Fruit fly (Drosophila melanogaster) whole organism, prepupa: ENCODE results near the gene Pkcdelta.

Source experiments
- Blimp-1 ChIP-seq: fragments of 200-800 bp; sonication (Bioruptor generic); optimal IDR thresholded peaks from 3 replicates; lab custom pipeline; 2017; ENCODE audit warnings: missing biosample characterization, missing genetic modification characterization, mild to moderate bottlenecking, moderate library complexity, missing genetic modification reagents
- CG10631 ChIP-seq: fragments of 200-800 bp; sonication (Bioruptor generic); optimal IDR thresholded peaks from 2 replicates; lab custom pipeline; 2016; ENCODE audit warnings: missing biosample characterization, missing genetic modification characterization
- CG11294 ChIP-seq: fragments of 200-800 bp; sonication (Bioruptor generic); IDR thresholded peaks from 2 replicates; pipeline ENCODE4 v1.3.6; 2022; ENCODE audit warnings: missing biosample characterization, missing genetic modification characterization
- CG11762 ChIP-seq: fragments of 200-800 bp; sonication (Bioruptor generic); optimal IDR thresholded peaks from 3 replicates; lab custom pipeline; 2016; ENCODE audit warnings: missing biosample characterization, missing genetic modification characterization; ENCODE audit not compliant: insufficient read depth
- CG15336 ChIP-seq: fragments of 200-800 bp; sonication (Bioruptor generic); IDR thresholded peaks from 2 replicates; pipeline ENCODE4 v1.3.6; 2022; ENCODE audit warnings: missing biosample characterization, missing genetic modification characterization
- CG1621 ChIP-seq: fragments of 200-800 bp; sonication (Bioruptor generic); optimal IDR thresholded peaks from 3 replicates; lab custom pipeline; 2018; ENCODE audit warnings: missing biosample characterization, mild to moderate bottlenecking, missing genetic modification characterization
- CG3032 ChIP-seq: fragments of 200-800 bp; optimal IDR thresholded peaks from 2 replicates; lab custom pipeline; 2019; ENCODE audit warnings: missing biosample characterization, mild to moderate bottlenecking, missing genetic modification characterization, moderate library complexity
- CG32006 ChIP-seq: fragments of 200-800 bp; sonication (Bioruptor generic); optimal IDR thresholded peaks from 3 replicates; lab custom pipeline; 2017; ENCODE audit warnings: missing biosample characterization, mild to moderate bottlenecking, missing genetic modification characterization
- CG3919 ChIP-seq: fragments of 200-800 bp; sonication (Bioruptor generic); optimal IDR thresholded peaks from 3 replicates; lab custom pipeline; 2016; ENCODE audit warnings: missing biosample characterization, missing genetic modification characterization
- CG6163 ChIP-seq: fragments of 200-800 bp; sonication (Bioruptor generic); IDR thresholded peaks from 3 replicates; pipeline ENCODE4 v1.3.6; 2022; ENCODE audit warnings: missing biosample characterization, missing genetic modification characterization
- CG6276 ChIP-seq: fragments of 200-800 bp; sonication (Bioruptor generic); optimal IDR thresholded peaks from 2 replicates; lab custom pipeline; 2017; ENCODE audit warnings: missing biosample characterization, mild to moderate bottlenecking, missing genetic modification characterization
- CG6792 ChIP-seq: fragments of 200-800 bp; sonication (Bioruptor generic); optimal IDR thresholded peaks from 3 replicates; lab custom pipeline; 2016; ENCODE audit warnings: missing biosample characterization, missing genetic modification characterization
- CG6808 ChIP-seq: fragments of 200-800 bp; sonication (Bioruptor generic); optimal IDR thresholded peaks from 3 replicates; lab custom pipeline; 2017; ENCODE audit warnings: missing biosample characterization, missing genetic modification characterization, mild to moderate bottlenecking, moderate library complexity, missing genetic modification reagents
- CG7368 ChIP-seq: fragments of 200-800 bp; sonication (Bioruptor generic); optimal IDR thresholded peaks from 3 replicates; lab custom pipeline; 2016; ENCODE audit warnings: missing biosample characterization, missing genetic modification characterization
- CG8119 ChIP-seq: fragments of 200-800 bp; sonication (Bioruptor generic); IDR thresholded peaks from 3 replicates; pipeline ENCODE4 v1.3.6; 2022; ENCODE audit warnings: missing biosample characterization, missing genetic modification characterization
- CG8319 ChIP-seq: fragments of 200-800 bp; sonication (Bioruptor generic); optimal IDR thresholded peaks from 3 replicates; lab custom pipeline; 2016; ENCODE audit warnings: missing biosample characterization, missing genetic modification characterization
- CG9139 ChIP-seq: fragments of 200-800 bp; sonication (Bioruptor generic); optimal IDR thresholded peaks from 3 replicates; lab custom pipeline; 2017; ENCODE audit warnings: missing biosample characterization, mild to moderate bottlenecking, missing genetic modification characterization
- Eip75B ChIP-seq: fragments of 200-800 bp; sonication (Bioruptor generic); optimal IDR thresholded peaks from 3 replicates; lab custom pipeline; 2016; ENCODE audit warnings: missing biosample characterization, missing genetic modification characterization
- Eip78C ChIP-seq: fragments of 200-800 bp; sonication (Bioruptor generic); peaks from one replicate; lab custom pipeline; 2016; ENCODE audit warnings: missing biosample characterization, missing genetic modification characterization
- Eip93F ChIP-seq: fragments of 200-800 bp; sonication (Bioruptor generic); optimal IDR thresholded peaks from 2 replicates; lab custom pipeline; 2016; ENCODE audit warnings: missing biosample characterization, mild to moderate bottlenecking, missing genetic modification characterization
- Hr38 ChIP-seq: sonication (Bioruptor generic); optimal IDR thresholded peaks from 2 replicates; lab custom pipeline; 2016; ENCODE audit warnings: missing biosample characterization, missing genetic modification characterization
- Hr39 ChIP-seq: fragments of 200-800 bp; sonication (Bioruptor generic); optimal IDR thresholded peaks from 2 replicates; lab custom pipeline; 2016; ENCODE audit warnings: missing biosample characterization, missing genetic modification characterization
- Hr4 ChIP-seq: fragments of 200-800 bp; sonication (Bioruptor generic); optimal IDR thresholded peaks from 3 replicates; lab custom pipeline; 2016; ENCODE audit warnings: missing biosample characterization, missing genetic modification characterization
- Met ChIP-seq: fragments of 200-800 bp; sonication (Bioruptor generic); optimal IDR thresholded peaks from 3 replicates; lab custom pipeline; 2016; ENCODE audit warnings: missing biosample characterization, missing genetic modification characterization
- OdsH ChIP-seq: fragments of 200-800 bp; sonication (Bioruptor generic); optimal IDR thresholded peaks from 3 replicates; lab custom pipeline; 2016; ENCODE audit warnings: missing biosample characterization, missing genetic modification characterization
- Smox ChIP-seq: fragments of 200-800 bp; sonication (Bioruptor generic); optimal IDR thresholded peaks from 3 replicates; lab custom pipeline; 2016; ENCODE audit warnings: missing biosample characterization, missing genetic modification characterization
- Sox102F ChIP-seq: fragments of 200-800 bp; sonication (Bioruptor generic); optimal IDR thresholded peaks from 2 replicates; lab custom pipeline; 2016; ENCODE audit warnings: missing biosample characterization, mild to moderate bottlenecking, missing genetic modification characterization
- achi ChIP-seq: fragments of 200-800 bp; sonication (Bioruptor generic); optimal IDR thresholded peaks from 3 replicates; lab custom pipeline; 2016; ENCODE audit warnings: missing biosample characterization, missing genetic modification characterization
- acj6 ChIP-seq: fragments of 200-800 bp; sonication (Bioruptor generic); optimal IDR thresholded peaks from 3 replicates; lab custom pipeline; 2016; ENCODE audit warnings: missing biosample characterization, missing genetic modification characterization
- cyc ChIP-seq: fragments of 200-800 bp; sonication (Bioruptor generic); optimal IDR thresholded peaks from 3 replicates; lab custom pipeline; 2016; ENCODE audit warnings: missing biosample characterization, missing genetic modification characterization
- eg ChIP-seq: fragments of 200-800 bp; sonication (Bioruptor generic); IDR thresholded peaks from 3 replicates; pipeline ENCODE4 v1.3.6; 2022; ENCODE audit warnings: missing biosample characterization, missing genetic modification characterization
- esn ChIP-seq: fragments of 200-800 bp; sonication (Bioruptor generic); optimal IDR thresholded peaks from 2 replicates; lab custom pipeline; 2016; ENCODE audit warnings: missing biosample characterization, mild to moderate bottlenecking, missing genetic modification characterization, moderate library complexity
- fkh ChIP-seq: fragments of 200-800 bp; sonication (Bioruptor generic); optimal IDR thresholded peaks from 3 replicates; lab custom pipeline; 2017; ENCODE audit warnings: missing biosample characterization, mild to moderate bottlenecking, missing genetic modification characterization, moderate library complexity
- lz ChIP-seq: fragments of 200-800 bp; sonication (Bioruptor generic); optimal IDR thresholded peaks from 3 replicates; lab custom pipeline; 2016; ENCODE audit warnings: missing biosample characterization, missing genetic modification characterization
- net ChIP-seq: fragments of 200-800 bp; sonication (Bioruptor generic); optimal IDR thresholded peaks from 3 replicates; lab custom pipeline; 2016; ENCODE audit warnings: missing biosample characterization, missing genetic modification characterization
- pdm3 ChIP-seq: fragments of 200-800 bp; sonication (Bioruptor generic); optimal IDR thresholded peaks from 3 replicates; lab custom pipeline; 2016; ENCODE audit warnings: missing biosample characterization, missing genetic modification characterization
- salr ChIP-seq, 2 experiments: fragments of 200-800 bp; sonication (Bioruptor generic); optimal IDR thresholded peaks; 3 replicates each; lab custom pipeline; 2016 to 2018; ENCODE audit warnings: missing biosample characterization in 2 of 2, missing genetic modification characterization in 2 of 2, mild to moderate bottlenecking in 1 of 2
- spab ChIP-seq: fragments of 200-800 bp; sonication (Bioruptor generic); optimal IDR thresholded peaks from 2 replicates; lab custom pipeline; 2017; ENCODE audit warnings: missing biosample characterization, mild to moderate bottlenecking, missing genetic modification characterization, missing genetic modification reagents
- svp ChIP-seq: fragments of 200-800 bp; sonication (Bioruptor generic); peaks from one replicate; lab custom pipeline; 2016; ENCODE audit warnings: missing biosample characterization, missing genetic modification characterization
- vri ChIP-seq: fragments of 200-800 bp; sonication (Bioruptor generic); optimal IDR thresholded peaks from 3 replicates; lab custom pipeline; 2016; ENCODE audit warnings: missing biosample characterization, mild to moderate bottlenecking, missing genetic modification characterization

The Pkcdelta gene

DNA sequence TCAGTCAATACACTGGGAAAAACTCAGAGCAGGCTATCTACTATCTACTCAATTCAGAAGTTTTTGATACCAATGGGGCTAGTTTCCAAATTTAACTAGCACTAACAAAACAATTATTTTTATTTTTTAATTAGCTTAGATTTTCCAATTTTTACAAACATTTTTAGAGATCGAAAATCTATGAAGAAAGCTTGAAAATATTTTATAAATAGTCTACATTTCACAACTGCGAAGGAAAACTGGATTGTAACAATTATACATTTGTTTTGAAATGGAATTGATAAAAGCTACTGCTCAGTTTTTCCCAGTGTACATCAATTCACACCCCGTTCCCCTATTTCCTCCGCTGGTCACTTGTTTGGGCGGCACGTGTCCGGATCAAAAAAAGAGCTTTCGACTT, 15.8 kb downstream of the Pkcdelta start (continued):
- TF ChIP-seq CG7368 (GFP tag; lab: Kevin White, UChicago) (no peak), CG8119 (peak; percentile 50; the same call in 2 of the 3 replicates), eg (no peak; the same call in 2 of the 3 replicates), Smox (GFP tag; lab: Kevin White, UChicago) (no peak), vri (GFP tag; lab: Kevin White, UChicago) (no peak), Sox102F (no peak), CG6808 (GFP tag; lab: Kevin White, UChicago) (no peak), Blimp-1 (no peak), CG8319 (GFP tag; lab: Kevin White, UChicago) (no peak), CG11762 (no peak), CG9139 (no peak), CG3032 (tag; lab: Kevin White, UChicago) (no peak), pdm3 (GFP tag; lab: Kevin White, UChicago) (peak; percentile 20), CG6792 (no peak), net (GFP tag; lab: Kevin White, UChicago) (no peak), achi (GFP tag; lab: Kevin White, UChicago) (no peak), CG11294 (GFP tag; lab: Robert Waterston, UW) (no peak), CG6163 (no peak)
- TF ChIP-seq, all 60 proteins: peak for 12

DNA sequence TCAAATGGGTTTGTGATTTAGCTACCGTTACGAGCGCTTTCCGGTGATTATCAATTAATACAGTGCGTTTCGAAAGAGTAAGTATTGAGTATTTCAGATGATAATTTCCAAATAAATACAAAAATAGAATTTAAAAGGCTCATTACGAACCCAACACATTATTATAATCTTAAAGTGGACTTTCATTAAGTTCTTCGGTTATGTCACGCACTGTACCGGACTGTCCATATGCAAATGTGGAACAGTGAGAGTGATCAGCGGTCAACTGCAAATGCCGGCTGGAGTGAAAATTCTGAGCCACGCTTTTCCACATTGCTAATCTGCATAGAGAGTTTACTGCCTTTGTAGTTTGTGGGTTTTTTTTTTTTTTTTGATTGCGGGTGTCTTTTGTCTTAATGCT, 21.7 kb downstream of the Pkcdelta start:
- no peak for TF ChIP-seq svp (GFP tag; lab: Kevin White, UChicago)
- no peak for TF ChIP-seq Hr38 (GFP tag; lab: Kevin White, UChicago)
- TF ChIP-seq net (GFP tag; lab: Kevin White, UChicago) = no peak
- no peak for TF ChIP-seq CG6276 (GFP tag; lab: Kevin White, UChicago)
- TF ChIP-seq cyc (GFP tag; lab: Kevin White, UChicago) = no peak
- TF ChIP-seq esn (GFP tag; lab: Kevin White, UChicago) = no peak
- no peak for TF ChIP-seq fkh (GFP tag; lab: Kevin White, UChicago)
- TF ChIP-seq Eip75B (GFP tag; lab: Kevin White, UChicago) = no peak
- TF ChIP-seq eg = no peak
- no peak for TF ChIP-seq lz (GFP tag; lab: Kevin White, UChicago)
- TF ChIP-seq CG32006 (GFP tag; lab: Kevin White, UChicago) = no peak
- no peak for TF ChIP-seq Blimp-1
- TF ChIP-seq Eip93F (GFP tag; lab: Kevin White, UChicago) = no peak
- TF ChIP-seq CG7368 (GFP tag; lab: Kevin White, UChicago) = no peak
- TF ChIP-seq spab (GFP tag; lab: Kevin White, UChicago) = no peak
- no peak for TF ChIP-seq acj6
- no peak for TF ChIP-seq pdm3 (GFP tag; lab: Kevin White, UChicago)
- no peak for TF ChIP-seq achi (GFP tag; lab: Kevin White, UChicago)
- no peak for TF ChIP-seq Hr39 (GFP tag; lab: Kevin White, UChicago)
- TF ChIP-seq CG3032 (tag; lab: Kevin White, UChicago) = no peak

DNA sequence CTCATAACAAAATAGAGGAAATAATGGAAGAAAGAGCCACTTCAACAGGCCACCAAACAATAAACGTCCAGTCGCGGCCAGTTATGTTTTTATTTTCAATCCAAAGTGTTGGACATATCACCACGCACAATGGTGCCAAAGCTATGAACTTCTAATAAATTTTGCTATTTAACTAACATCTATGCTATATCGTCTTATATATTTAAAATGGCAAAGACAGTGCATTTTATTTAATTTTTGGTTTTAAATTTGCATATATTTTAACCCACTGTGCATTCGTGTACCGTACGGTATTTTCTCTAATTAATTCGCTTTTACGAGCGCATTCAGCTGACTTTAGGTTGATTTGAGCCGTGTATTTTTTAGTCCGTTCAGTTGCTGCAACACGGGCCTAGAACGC, 22.3 kb downstream of the Pkcdelta start, which contains the start of gene CG15927:
CG15927 (plus strand) TSS at position 372 of the 400 bp plus-strand sequence.
- peak; percentile 13 for TF ChIP-seq Hr39 (GFP tag; lab: Kevin White, UChicago)
- TF ChIP-seq Smox (GFP tag; lab: Kevin White, UChicago) = peak; percentile 13
- peak; percentile 6 for TF ChIP-seq lz (GFP tag; lab: Kevin White, UChicago)
- TF ChIP-seq CG11294 (GFP tag; lab: Robert Waterston, UW) = no peak
- TF ChIP-seq CG1621 = no peak
- TF ChIP-seq CG3919 (GFP tag; lab: Kevin White, UChicago) = no peak
- peak; percentile 46; the same call in 2 of the 3 replicates for TF ChIP-seq eg
- TF ChIP-seq salr (GFP tag; optimal IDR thresholded peaks at IDR 0.05; lab: Kevin White, UChicago) = no peak
- peak; percentile 46 for TF ChIP-seq CG32006 (GFP tag; lab: Kevin White, UChicago)
- TF ChIP-seq CG8319 (GFP tag; lab: Kevin White, UChicago) = no peak
- no peak for TF ChIP-seq Hr38 (GFP tag; lab: Kevin White, UChicago)
- peak; percentile 13 for TF ChIP-seq pdm3 (GFP tag; lab: Kevin White, UChicago)
- TF ChIP-seq acj6 = peak; percentile 19
- TF ChIP-seq Hr4 = peak; percentile 64
- peak; percentile 59 for TF ChIP-seq Eip78C (GFP tag; lab: Kevin White, UChicago)
- peak; percentile 13 for TF ChIP-seq Met (GFP tag; lab: Kevin White, UChicago)
- peak; percentile 14 for TF ChIP-seq CG10631 (GFP tag; lab: Kevin White, UChicago)
- peak; percentile 16 for TF ChIP-seq OdsH (GFP tag; lab: Kevin White, UChicago)
- TF ChIP-seq vri (GFP tag; lab: Kevin White, UChicago) = no peak
- peak; percentile 47; the same call in 1 of the 2 replicates for TF ChIP-seq CG15336 (GFP tag; lab: Robert Waterston, UW)
- no peak for TF ChIP-seq fkh (GFP tag; lab: Kevin White, UChicago)
- TF ChIP-seq CG9139 = no peak
- TF ChIP-seq CG8119 = peak; percentile 59; the same call in 2 of the 3 replicates
